Worm (Caenorhabditis elegans): Measurements from ENCODE around the gene F22D3.4.

DNA sequence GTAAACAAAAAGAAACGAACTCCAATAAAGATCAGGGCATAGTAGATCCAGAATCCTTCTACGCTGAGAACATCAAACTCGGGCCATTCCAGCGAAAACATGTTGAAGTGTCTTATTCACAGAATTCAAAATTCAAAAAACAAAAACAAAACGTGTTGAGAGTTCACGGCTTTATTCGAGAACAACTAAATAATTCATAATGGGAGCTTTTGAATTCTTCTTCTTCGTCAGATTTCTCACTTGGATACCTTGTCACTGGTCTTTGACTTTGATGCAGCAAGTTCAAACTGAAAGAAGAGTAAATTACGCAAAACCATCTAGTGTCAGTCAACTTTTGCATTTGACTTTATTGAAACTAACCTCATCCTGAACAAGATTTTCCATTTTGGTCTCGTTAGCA lies 9.7 kb downstream of the F22D3.4 start, which contains the start of gene B0252.11:
- TF ChIP-seq W03F9.2 (tag; optimal IDR thresholded peaks at IDR 0.05) (no peak), him-1 (tag; optimal IDR thresholded peaks at IDR 0.05) (no peak)

Measured in whole organism, L4/young adult.